Worm (Caenorhabditis elegans) whole organism, L4 larva: ENCODE measurements around the gene spp-20.

ENCODE experiments used
- ZK337.2 ChIP-seq: fragments of 200-800 bp; sonication (Bioruptor generic); IDR thresholded peaks from 2 replicates; pipeline ENCODE4 v1.3.6; 2022; ENCODE audit warnings: missing genetic modification reagents, missing genetic modification characterization, missing compliant biosample characterization
- aly-2 ChIP-seq: sonication (generic microtip); optimal IDR thresholded peaks from 2 replicates; lab custom pipeline; 2018; ENCODE audit warnings: missing biosample characterization, missing genetic modification characterization
- ama-1 ChIP-seq: fragments of 150-350 bp; optimal IDR thresholded peaks from 2 replicates; lab custom pipeline; 2014; ENCODE audit warnings: inconsistent platforms, mixed read lengths
- fkh-10 ChIP-seq: fragments of 150-350 bp; optimal IDR thresholded peaks from 2 replicates; lab custom pipeline; 2014; ENCODE audit warnings: missing biosample characterization, missing genetic modification reagents, missing genetic modification characterization
- fos-1 ChIP-seq: fragments of 150-350 bp; optimal IDR thresholded peaks from 2 replicates; lab custom pipeline; 2014; ENCODE audit warnings: missing biosample characterization, missing genetic modification characterization
- hlh-11 ChIP-seq: fragments of 200-800 bp; sonication (Bioruptor generic); optimal IDR thresholded peaks from 2 replicates; lab custom pipeline; 2018; ENCODE audit warnings: mild to moderate bottlenecking, missing genetic modification characterization, missing compliant biosample characterization
- mxl-3 ChIP-seq: fragments of 200-800 bp; sonication (Bioruptor generic); optimal IDR thresholded peaks from 2 replicates; lab custom pipeline; 2018; ENCODE audit warnings: mild to moderate bottlenecking, missing genetic modification characterization, missing compliant biosample characterization

- no peak for TF ChIP-seq aly-2
- TF ChIP-seq fkh-10 (GFP tag; lab: Kevin White, UChicago) = no peak
- TF ChIP-seq hlh-11 (tag; lab: Kevin White, UChicago) = peak; percentile 29
- no peak for TF ChIP-seq ama-1 (lab: Kevin White, UChicago)
- no peak for TF ChIP-seq fos-1 (tag; lab: Kevin White, UChicago)
- no peak for TF ChIP-seq ZK337.2
- peak; percentile 63 for TF ChIP-seq mxl-3 (GFP tag; lab: Kevin White, UChicago)
Measured at ce11 chrV:6513356-6513755, 44.6 kb downstream of the spp-20 start.
